Fruit fly (Drosophila melanogaster): ENCODE data around the gene CG14227.

DNA sequence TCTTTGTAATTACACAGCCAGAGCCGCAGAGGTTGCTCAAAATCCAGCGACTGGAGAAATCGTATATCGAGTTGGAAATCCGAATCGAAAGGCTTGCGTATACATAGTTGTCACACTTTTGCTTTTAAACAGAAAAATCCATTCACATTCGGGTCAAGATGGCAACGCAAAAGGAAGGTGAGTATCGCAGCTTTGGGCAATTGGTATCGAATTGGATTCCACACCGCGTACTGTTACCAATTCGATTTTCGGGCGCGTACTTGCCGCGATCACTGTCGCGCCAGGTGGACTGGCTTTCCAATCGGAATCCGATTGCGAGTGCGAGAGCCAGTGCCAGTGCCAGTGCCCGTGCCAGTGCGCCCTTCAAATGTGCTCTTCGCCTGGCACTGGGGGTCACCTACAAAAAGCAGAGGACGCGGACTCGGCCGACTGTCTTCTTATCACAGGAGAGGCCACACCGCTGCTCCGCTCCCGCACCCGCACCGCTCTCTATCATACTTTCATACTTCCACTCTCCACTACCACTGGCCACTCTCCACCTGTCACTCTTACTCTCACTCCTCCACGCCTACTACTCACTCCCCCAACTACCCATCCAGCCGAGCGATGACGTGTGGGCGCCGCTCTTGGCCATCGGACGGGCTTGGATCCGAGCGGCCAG, 21.2 kb downstream of the CG14227 start:
- TF ChIP-seq sage (GFP tag; optimal IDR thresholded peaks at IDR 0.05) (no peak), Hr78 (GFP tag; optimal IDR thresholded peaks at IDR 0.05) (no peak), Abd-B (GFP tag; optimal IDR thresholded peaks at IDR 0.05) (no peak)

Data from whole organism, wandering third instar larva.